Worm (Caenorhabditis elegans): ENCODE data around the gene C44H4.4.

The C44H4.4 gene

DNA sequence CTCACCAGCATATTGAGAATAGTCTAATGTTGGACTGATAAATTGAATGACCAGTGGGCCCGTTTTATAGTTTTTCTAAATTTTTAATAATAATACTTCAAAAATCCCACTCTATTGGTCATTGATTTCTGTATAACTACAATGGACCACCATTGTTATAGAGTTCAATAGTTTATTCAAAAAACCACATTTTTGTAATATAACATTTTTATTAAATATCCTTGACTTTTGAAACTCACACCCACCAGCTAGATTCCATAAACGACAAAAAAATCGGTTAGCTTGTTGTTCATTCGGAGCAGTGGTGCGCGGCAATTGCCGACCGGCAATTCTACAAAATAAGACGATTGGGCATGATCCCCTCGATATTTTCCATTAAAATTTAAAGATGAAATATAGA lies 61.3 kb downstream of the C44H4.4 start, which contains the start of gene nspc-18:
nspc-18 (minus strand) TSS at position 101 of the 400 bp plus-strand sequence.
- TF ChIP-seq ztf-11 (tag; optimal IDR thresholded peaks at IDR 0.05) (no peak), zag-1 (tag; optimal IDR thresholded peaks at IDR 0.05) (no peak), snpc-4 (tag; optimal IDR thresholded peaks at IDR 0.05) (no peak), nhr-23 (tag; optimal IDR thresholded peaks at IDR 0.05) (no peak), jun-1 (tag; optimal IDR thresholded peaks at IDR 0.05) (no peak), ceh-28 (tag; optimal IDR thresholded peaks at IDR 0.05) (no peak), unc-62 (GFP tag; optimal IDR thresholded peaks at IDR 0.05) (no peak), nhr-12 (tag; optimal IDR thresholded peaks at IDR 0.05) (no peak), skn-1 (tag; optimal IDR thresholded peaks at IDR 0.05) (no peak)

DNA sequence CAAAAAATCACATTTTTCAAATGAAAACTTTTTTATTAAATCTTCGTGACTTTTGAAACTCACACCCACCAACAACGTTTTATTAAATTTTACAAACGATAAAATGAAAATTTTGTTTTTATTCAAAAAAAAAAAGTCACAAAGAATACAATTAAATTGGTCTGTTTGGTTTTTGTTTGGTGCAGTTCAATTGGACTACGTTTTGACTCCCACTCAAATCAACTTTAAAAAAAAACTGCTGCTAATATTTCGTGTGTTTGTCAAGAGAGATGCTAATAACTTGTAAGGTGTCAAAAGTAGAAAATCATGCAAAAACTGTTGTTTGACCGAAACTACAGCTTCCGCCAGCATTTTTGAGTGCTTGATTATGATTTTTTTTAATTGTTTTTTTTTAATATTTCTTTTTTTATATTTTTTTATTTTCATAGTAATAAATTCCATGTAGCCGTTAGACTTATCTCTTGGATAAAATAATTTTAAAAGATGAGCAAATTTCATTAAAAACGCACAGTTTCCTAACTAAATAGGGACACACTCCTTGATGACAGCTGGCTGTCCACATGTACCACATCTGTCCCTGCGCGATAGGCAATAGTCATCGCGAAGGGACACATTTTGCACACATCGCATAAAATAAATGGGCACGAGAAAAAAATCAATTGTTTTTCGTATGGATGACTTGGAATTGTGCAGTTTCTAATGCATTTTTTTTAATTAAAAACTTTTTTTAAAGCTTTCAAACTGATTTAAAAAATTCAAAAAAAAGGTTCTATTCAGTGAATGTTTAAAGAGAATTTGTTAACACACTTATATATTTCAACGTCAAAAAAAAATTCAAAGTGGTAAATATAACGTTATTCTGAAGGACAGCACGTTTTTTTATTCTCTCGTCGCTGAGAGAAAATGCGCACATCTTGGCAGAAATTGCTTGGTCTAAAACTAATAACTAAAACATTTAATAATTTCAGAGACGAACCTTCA lies 63.3 kb downstream of the C44H4.4 start:
- peak; percentile 49 for TF ChIP-seq lin-15B (tag; optimal IDR thresholded peaks at IDR 0.05)
- TF ChIP-seq ZK546.5 (tag; optimal IDR thresholded peaks at IDR 0.05), result peak; percentile 71
- peak; percentile 87 for TF ChIP-seq ceh-16 (tag; optimal IDR thresholded peaks at IDR 0.05)
- TF ChIP-seq mdl-1 (tag; optimal IDR thresholded peaks at IDR 0.05), result peak; percentile 90
- TF ChIP-seq fos-1 (tag; optimal IDR thresholded peaks at IDR 0.05), result peak; percentile 99
- TF ChIP-seq nhr-12 (tag; optimal IDR thresholded peaks at IDR 0.05), result peak; percentile 38
- TF ChIP-seq ama-1 (optimal IDR thresholded peaks at IDR 0.05), result peak; percentile 73
- peak; percentile 80 for TF ChIP-seq sea-2 (GFP tag; optimal IDR thresholded peaks at IDR 0.05)
- TF ChIP-seq elt-3 (tag; optimal IDR thresholded peaks at IDR 0.05), result peak; percentile 67 to 99 (median 79)
- TF ChIP-seq pqm-1 (tag; optimal IDR thresholded peaks at IDR 0.05), result peak; percentile 90
- TF ChIP-seq skn-1 (tag; optimal IDR thresholded peaks at IDR 0.05), result peak; percentile 99
- TF ChIP-seq zag-1 (tag; optimal IDR thresholded peaks at IDR 0.05), result peak; percentile 96
- peak; percentile 84 for TF ChIP-seq fkh-2 (tag; optimal IDR thresholded peaks at IDR 0.05)
- peak; percentile 100 for TF ChIP-seq ceh-9 (tag; optimal IDR thresholded peaks at IDR 0.05)
- TF ChIP-seq nhr-28 (tag; optimal IDR thresholded peaks at IDR 0.05), result peak; percentile 73
- TF ChIP-seq mml-1 (tag; optimal IDR thresholded peaks at IDR 0.05), result peak; percentile 37
- TF ChIP-seq jun-1 (tag; optimal IDR thresholded peaks at IDR 0.05), result peak; percentile 100
- peak; percentile 97 for TF ChIP-seq fkh-10 (GFP tag; optimal IDR thresholded peaks at IDR 0.05)
- peak; percentile 73 for TF ChIP-seq elt-1 (tag; optimal IDR thresholded peaks at IDR 0.05)
- TF ChIP-seq snpc-4 (tag; optimal IDR thresholded peaks at IDR 0.05), result peak; percentile 94
- peak in 1 of 2 experiments; percentile 86 for TF ChIP-seq eor-1 (tag; optimal IDR thresholded peaks at IDR 0.05)
- peak; percentile 89 for TF ChIP-seq nhr-76 (tag; optimal IDR thresholded peaks at IDR 0.05)
- TF ChIP-seq unc-62 (GFP tag; optimal IDR thresholded peaks at IDR 0.05), result peak; percentile 100
- TF ChIP-seq nhr-43 (tag; optimal IDR thresholded peaks at IDR 0.05; ENCODE audit: poor library complexity, severe bottlenecking), result peak; percentile 99
- TF ChIP-seq ceh-28 (tag; optimal IDR thresholded peaks at IDR 0.05), result peak; percentile 100
- TF ChIP-seq nhr-11 (tag; optimal IDR thresholded peaks at IDR 0.05), result peak; percentile 96
- peak; percentile 87 for TF ChIP-seq nhr-237 (tag; optimal IDR thresholded peaks at IDR 0.05)
- peak; percentile 96 for TF ChIP-seq aly-2 (tag; optimal IDR thresholded peaks at IDR 0.05)
- TF ChIP-seq nhr-25 (tag; optimal IDR thresholded peaks at IDR 0.05), result peak; percentile 98
- peak; percentile 99 for TF ChIP-seq nhr-77 (tag; optimal IDR thresholded peaks at IDR 0.05)
- TF ChIP-seq egl-5 (tag; optimal IDR thresholded peaks at IDR 0.05), result peak; percentile 100
- TF ChIP-seq unc-39 (tag; optimal IDR thresholded peaks at IDR 0.05), result peak; percentile 25
- TF ChIP-seq daf-12 (tag; optimal IDR thresholded peaks at IDR 0.05), result peak; percentile 97
- TF ChIP-seq ztf-4 (tag; optimal IDR thresholded peaks at IDR 0.05), result peak; percentile 94
- peak; percentile 99 for TF ChIP-seq nhr-23 (tag; optimal IDR thresholded peaks at IDR 0.05)
- peak; percentile 93 for TF ChIP-seq hmg-11 (tag; optimal IDR thresholded peaks at IDR 0.05)
- peak; percentile 75 for TF ChIP-seq nhr-67 (tag; optimal IDR thresholded peaks at IDR 0.05)
- peak; percentile 97 for TF ChIP-seq lsy-12 (tag; optimal IDR thresholded peaks at IDR 0.05)
- peak; percentile 89 for TF ChIP-seq elt-2 (tag; optimal IDR thresholded peaks at IDR 0.05)
- peak; percentile 96 for TF ChIP-seq R02D3.7 (tag; optimal IDR thresholded peaks at IDR 0.05)
- TF ChIP-seq ceh-82 (tag; optimal IDR thresholded peaks at IDR 0.05), result peak; percentile 100
- TF ChIP-seq tbx-2 (tag; optimal IDR thresholded peaks at IDR 0.05), result peak; percentile 99
- peak; percentile 100 for TF ChIP-seq lin-39 (tag; optimal IDR thresholded peaks at IDR 0.05)
- peak; percentile 96 for TF ChIP-seq nfya-1 (tag; optimal IDR thresholded peaks at IDR 0.05; ENCODE audit: insufficient read depth)
- peak; percentile 98 for TF ChIP-seq egl-27 (tag; optimal IDR thresholded peaks at IDR 0.05)
- TF ChIP-seq ztf-11 (tag; optimal IDR thresholded peaks at IDR 0.05), result peak; percentile 74
- peak; percentile 96 for TF ChIP-seq pha-4 (tag; optimal IDR thresholded peaks at IDR 0.05)
